Worm (Caenorhabditis elegans) whole organism, midembryonic: ENCODE data around the gene Y48A5A.3.

Experiments
- T22C8.4 ChIP-seq: fragments of 200-800 bp; sonication (Bioruptor generic); IDR thresholded peaks from 2 replicates; pipeline ENCODE4 v1.3.6; 2022; ENCODE audit warnings: missing genetic modification characterization, missing compliant biosample characterization
- cog-1 ChIP-seq: sonication (generic microtip); optimal IDR thresholded peaks from 2 replicates; lab custom pipeline; 2016; ENCODE audit warnings: missing genetic modification characterization, missing compliant biosample characterization

ce11 chrIV:1953132-1953629 lies 16.4 kb upstream of the Y48A5A.3 start, which contains the start of gene F52C12.2:
- TF ChIP-seq T22C8.4 (GFP tag; lab: Robert Waterston, UW) (0 out of 2 replicates have a peak, but pooled peaks have one; percentile 45), cog-1 (tag; lab: Kevin White, UChicago) (no peak)
